Worm (Caenorhabditis elegans): Measurements from ENCODE around the gene tmem-218.

Gene tmem-218

ce11 chrX:17610406-17610981 is 39.0 kb upstream of the tmem-218 start (continued):
- TF ChIP-seq unc-86 (tag; optimal IDR thresholded peaks at IDR 0.05) (peak; percentile 61), lin-13 (GFP tag; optimal IDR thresholded peaks at IDR 0.05) (peak; percentile 57), elt-3 (tag; optimal IDR thresholded peaks at IDR 0.05) (no peak), isw-1 (GFP tag; IDR thresholded peaks at IDR 0.05) (peak; percentile 12; the same call in 1 of the 2 replicates), ceh-63 (GFP tag; optimal IDR thresholded peaks at IDR 0.05) (no peak)

- TF ChIP-seq lin-14 (GFP tag; optimal IDR thresholded peaks at IDR 0.05) (peak; percentile 1), snu-23 (GFP tag; optimal IDR thresholded peaks at IDR 0.05) (peak; percentile 29), sox-4 (tag; optimal IDR thresholded peaks at IDR 0.05) (no peak), rnt-1 (tag; optimal IDR thresholded peaks at IDR 0.05) (peak; percentile 54), fos-1 (tag; optimal IDR thresholded peaks at IDR 0.05) (no peak), dsc-1 (tag; optimal IDR thresholded peaks at IDR 0.05) (peak; percentile 64), nhr-47 (tag; optimal IDR thresholded peaks at IDR 0.05) (peak; percentile 39), nhr-19 (GFP tag; conservative IDR thresholded peaks at IDR 0.05) (peak; percentile 57), grh-1 (GFP tag; IDR thresholded peaks at IDR 0.05) (0 out of 2 replicates have a peak, but pooled peaks have one; percentile 11), zip-4 (GFP tag; optimal IDR thresholded peaks at IDR 0.05) (no peak), nhr-28 (tag; optimal IDR thresholded peaks at IDR 0.05) (no peak), lir-3 (tag; optimal IDR thresholded peaks at IDR 0.05; ENCODE audit: poor library complexity) (no peak), nhr-20 (tag; optimal IDR thresholded peaks at IDR 0.05) (peak; percentile 3), nhr-71 (tag; optimal IDR thresholded peaks at IDR 0.05) (peak; percentile 30), lin-15B (tag; optimal IDR thresholded peaks at IDR 0.05) (no peak), mdl-1 (tag; optimal IDR thresholded peaks at IDR 0.05) (no peak), lin-13 (GFP tag; optimal IDR thresholded peaks at IDR 0.05) (peak; percentile 4), mep-1 (tag; optimal IDR thresholded peaks at IDR 0.05) (no peak)
Measured at ce11 chrX:17611180-17611579, 38.3 kb upstream of the tmem-218 start.

- TF ChIP-seq egl-13 (tag; optimal IDR thresholded peaks at IDR 0.05) (peak; percentile 32), zip-4 (GFP tag; optimal IDR thresholded peaks at IDR 0.05) (no peak), lir-3 (tag; optimal IDR thresholded peaks at IDR 0.05; ENCODE audit: poor library complexity) (no peak), unc-62 (GFP tag; optimal IDR thresholded peaks at IDR 0.05) (no peak), nhr-77 (tag; optimal IDR thresholded peaks at IDR 0.05) (no peak), zag-1 (tag; optimal IDR thresholded peaks at IDR 0.05) (no peak), unc-130 (tag; optimal IDR thresholded peaks at IDR 0.05) (no peak), lin-14 (GFP tag; optimal IDR thresholded peaks at IDR 0.05) (peak; percentile 58), tbx-2 (tag; optimal IDR thresholded peaks at IDR 0.05) (no peak), nhr-20 (tag; optimal IDR thresholded peaks at IDR 0.05) (no peak), xbp-1 (tag; optimal IDR thresholded peaks at IDR 0.05) (no peak), egl-27 (tag; optimal IDR thresholded peaks at IDR 0.05) (no peak), swsn-7 (tag; optimal IDR thresholded peaks at IDR 0.05) (no peak), nhr-12 (tag; optimal IDR thresholded peaks at IDR 0.05) (no peak), nhr-28 (tag; optimal IDR thresholded peaks at IDR 0.05) (no peak), mef-2 (tag; optimal IDR thresholded peaks at IDR 0.05) (no peak), ztf-4 (tag; optimal IDR thresholded peaks at IDR 0.05) (no peak), mdl-1 (tag; optimal IDR thresholded peaks at IDR 0.05) (no peak), pqm-1 (tag; optimal IDR thresholded peaks at IDR 0.05) (no peak), aha-1 (tag; optimal IDR thresholded peaks at IDR 0.05) (no peak), hlh-4 (tag; optimal IDR thresholded peaks at IDR 0.05) (no peak), elt-2 (tag; optimal IDR thresholded peaks at IDR 0.05) (no peak), nhr-47 (tag; optimal IDR thresholded peaks at IDR 0.05) (peak; percentile 42), jun-1 (tag; optimal IDR thresholded peaks at IDR 0.05) (no peak), nhr-85 (tag) (no peak), fkh-8 (tag; optimal IDR thresholded peaks at IDR 0.05) (peak; percentile 46), pax-3 (tag; optimal IDR thresholded peaks at IDR 0.05) (no peak), alr-1 (tag; optimal IDR thresholded peaks at IDR 0.05; ENCODE audit: borderline replicate concordance) (no peak), fkh-4 (tag; optimal IDR thresholded peaks at IDR 0.05; ENCODE audit: borderline replicate concordance) (no peak), lsy-2 (tag; optimal IDR thresholded peaks at IDR 0.05) (no peak), efl-3 (GFP tag; optimal IDR thresholded peaks at IDR 0.05) (no peak), dsc-1 (tag; optimal IDR thresholded peaks at IDR 0.05) (no peak), isw-1 (GFP tag; IDR thresholded peaks at IDR 0.05) (no peak), grh-1 (GFP tag; IDR thresholded peaks at IDR 0.05) (no peak), nhr-71 (tag; optimal IDR thresholded peaks at IDR 0.05) (peak; percentile 37)
Measured at ce11 chrX:17613024-17613423, 36.5 kb upstream of the tmem-218 start.

Data from whole organism, L1 larva.